Worm (Caenorhabditis elegans) whole organism, L2 larva: ENCODE data around the gene ZK673.11.

Experiments used
- ceh-16 ChIP-seq: fragments of 150-350 bp; optimal IDR thresholded peaks from 2 replicates; lab custom pipeline; 2014; ENCODE audit warnings: missing biosample characterization, missing genetic modification characterization
- elt-1 ChIP-seq: fragments of 150-350 bp; optimal IDR thresholded peaks from 2 replicates; lab custom pipeline; 2014; ENCODE audit warnings: missing biosample characterization, missing genetic modification characterization
- lin-13 ChIP-seq: fragments of 150-350 bp; optimal IDR thresholded peaks from 2 replicates; lab custom pipeline; 2014; ENCODE audit warnings: missing biosample characterization, missing genetic modification reagents, missing genetic modification characterization
- lsy-2 ChIP-seq, 2 experiments: fragments of 150-350 bp in 1 of 2; sonication (generic microtip) in 1 of 2; optimal IDR thresholded peaks; 2 replicates each; lab custom pipeline; 2014 to 2017; ENCODE audit warnings: missing biosample characterization in 2 of 2, missing genetic modification characterization in 2 of 2
- mab-5 ChIP-seq: fragments of 150-350 bp; optimal IDR thresholded peaks from 2 replicates; lab custom pipeline; 2014; ENCODE audit warnings: missing biosample characterization, missing genetic modification characterization
- nhr-77 ChIP-seq: fragments of 150-350 bp; optimal IDR thresholded peaks from 2 replicates; lab custom pipeline; 2014; ENCODE audit warnings: missing biosample characterization, missing genetic modification characterization
- snpc-4 ChIP-seq: fragments of 150-350 bp; optimal IDR thresholded peaks from 2 replicates; lab custom pipeline; 2014; ENCODE audit warnings: missing biosample characterization, missing genetic modification characterization

DNA sequence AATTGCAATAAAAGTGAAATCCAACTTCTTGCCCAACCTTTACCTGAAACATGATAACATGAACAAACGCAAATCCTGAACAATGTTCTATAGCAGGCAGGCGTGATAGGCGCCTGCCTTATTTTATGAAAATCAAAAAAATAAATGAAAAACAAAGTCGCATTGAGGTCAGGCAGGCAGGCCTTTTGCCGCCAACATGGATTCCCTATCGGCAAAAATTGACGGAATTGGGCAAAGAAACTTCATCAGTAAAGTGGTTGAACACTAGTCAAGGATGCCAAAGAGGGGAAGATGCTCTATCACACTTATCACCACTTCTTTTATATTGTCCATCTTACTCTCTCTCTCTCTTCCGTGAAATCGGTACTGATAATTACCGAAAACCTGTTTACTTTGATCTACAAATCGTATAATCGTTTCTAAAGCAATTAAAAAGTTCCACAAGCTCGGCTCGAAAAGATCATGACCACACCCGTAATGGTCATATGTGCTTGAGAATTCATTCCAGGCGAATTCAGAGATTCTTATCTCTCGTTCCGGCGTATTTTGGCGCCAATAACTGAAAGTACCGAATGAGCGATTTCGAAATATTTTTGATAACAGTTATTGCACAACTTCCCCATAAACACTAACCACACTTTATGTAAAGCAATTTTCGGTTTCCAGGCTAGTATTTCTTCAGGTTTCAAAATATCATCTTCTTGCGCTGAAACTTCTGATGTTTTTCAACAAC, 24.9 kb downstream of the ZK673.11 start, which contains the start of the genes clec-60 and ZK666.11:
- TF ChIP-seq nhr-77 (tag; lab: Kevin White, UChicago): no peak
- no peak for TF ChIP-seq mab-5
- TF ChIP-seq lin-13 (GFP tag; lab: Kevin White, UChicago): no peak
- TF ChIP-seq snpc-4: no peak
- TF ChIP-seq ceh-16 (tag; lab: Kevin White, UChicago): no peak
- TF ChIP-seq elt-1 (tag; lab: Kevin White, UChicago): no peak
- TF ChIP-seq lsy-2 (tag; optimal IDR thresholded peaks at IDR 0.05; lab: Kevin White, UChicago): no peak
